Worm (Caenorhabditis elegans): ENCODE results near the gene nhr-249.
A peak's percentile ranks its signal among the peaks of the same experiment; 100 is the strongest.

nhr-249 gene

ce11 chrIV:6959483-6959882, 12.8 kb downstream of the nhr-249 start:
- TF ChIP-seq zip-4 (GFP tag; optimal IDR thresholded peaks at IDR 0.05), result no peak
- TF ChIP-seq nhr-47 (tag; optimal IDR thresholded peaks at IDR 0.05), result no peak
- peak; percentile 78 for TF ChIP-seq lin-14 (GFP tag; optimal IDR thresholded peaks at IDR 0.05)
- no peak for TF ChIP-seq egl-13 (tag; optimal IDR thresholded peaks at IDR 0.05)
- TF ChIP-seq mep-1 (tag; optimal IDR thresholded peaks at IDR 0.05), result no peak
- TF ChIP-seq C16A3.4 (tag; optimal IDR thresholded peaks at IDR 0.05), result no peak
- TF ChIP-seq ets-5 (GFP tag; IDR thresholded peaks at IDR 0.05), result no peak
- no peak for TF ChIP-seq ztf-11 (tag; optimal IDR thresholded peaks at IDR 0.05)
- TF ChIP-seq unc-130 (tag; optimal IDR thresholded peaks at IDR 0.05), result no peak
- TF ChIP-seq ceh-82 (tag; optimal IDR thresholded peaks at IDR 0.05), result peak in 1 of 3 experiments; percentile 16
- TF ChIP-seq lir-3 (tag; optimal IDR thresholded peaks at IDR 0.05; ENCODE audit: poor library complexity), result no peak
- TF ChIP-seq mef-2 (tag; optimal IDR thresholded peaks at IDR 0.05), result no peak
- no peak for TF ChIP-seq tlp-1 (tag; optimal IDR thresholded peaks at IDR 0.05)
- no peak for TF ChIP-seq dpl-1 (GFP tag; optimal IDR thresholded peaks at IDR 0.05)
- TF ChIP-seq sox-4 (tag; optimal IDR thresholded peaks at IDR 0.05), result no peak
- peak; percentile 37 for TF ChIP-seq zag-1 (tag; optimal IDR thresholded peaks at IDR 0.05)
- no peak for TF ChIP-seq unc-30 (tag; optimal IDR thresholded peaks at IDR 0.05)
- TF ChIP-seq pag-3 (tag; optimal IDR thresholded peaks at IDR 0.05; ENCODE audit: borderline replicate concordance, insufficient read depth), result no peak
- no peak for TF ChIP-seq efl-1 (optimal IDR thresholded peaks at IDR 0.05)
- no peak for TF ChIP-seq efl-1 (GFP tag; optimal IDR thresholded peaks at IDR 0.05 in 1 of 2)
- no peak for TF ChIP-seq aha-1 (tag; optimal IDR thresholded peaks at IDR 0.05)
- TF ChIP-seq hpl-2 (GFP tag; optimal IDR thresholded peaks at IDR 0.05), result no peak
- TF ChIP-seq nhr-77 (tag; optimal IDR thresholded peaks at IDR 0.05), result no peak
- TF ChIP-seq unc-98 (GFP tag; IDR thresholded peaks at IDR 0.05), result no peak
- no peak for TF ChIP-seq sptf-1 (tag; optimal IDR thresholded peaks at IDR 0.05)
- TF ChIP-seq fkh-10 (GFP tag; optimal IDR thresholded peaks at IDR 0.05), result peak; percentile 29
- TF ChIP-seq ces-1 (GFP tag; optimal IDR thresholded peaks at IDR 0.05), result peak; percentile 4
- no peak for TF ChIP-seq nhr-19 (GFP tag; conservative IDR thresholded peaks at IDR 0.05)
- no peak for TF ChIP-seq skn-1 (tag; optimal IDR thresholded peaks at IDR 0.05)
- no peak for TF ChIP-seq snu-23 (GFP tag; optimal IDR thresholded peaks at IDR 0.05)
- no peak for TF ChIP-seq C34B4.2 (tag; optimal IDR thresholded peaks at IDR 0.05)
- no peak for TF ChIP-seq unc-62 (GFP tag; optimal IDR thresholded peaks at IDR 0.05)
- peak in 1 of 2 experiments; percentile 17 for TF ChIP-seq lsy-2 (tag; optimal IDR thresholded peaks at IDR 0.05)
- TF ChIP-seq nhr-237 (tag; optimal IDR thresholded peaks at IDR 0.05), result no peak
- no peak for TF ChIP-seq nhr-71 (tag; optimal IDR thresholded peaks at IDR 0.05)
- no peak for TF ChIP-seq ceh-8 (GFP tag; optimal IDR thresholded peaks at IDR 0.05)
- TF ChIP-seq C04F5.9 (tag; optimal IDR thresholded peaks at IDR 0.05), result no peak

- TF ChIP-seq Y116A8C.19 (tag; optimal IDR thresholded peaks at IDR 0.05; ENCODE audit: borderline replicate concordance), result no peak
- TF ChIP-seq mab-9 (GFP tag; IDR thresholded peaks at IDR 0.05), result 0 out of 2 replicates have a peak, but pooled peaks have one; percentile 46
- no peak for TF ChIP-seq snpc-4 (tag; optimal IDR thresholded peaks at IDR 0.05)
- no peak for TF ChIP-seq lin-35 (GFP tag; optimal IDR thresholded peaks at IDR 0.05)
- peak in 1 of 3 experiments; percentile 22 for TF ChIP-seq ceh-82 (tag; optimal IDR thresholded peaks at IDR 0.05)
- no peak for TF ChIP-seq efl-3 (GFP tag; optimal IDR thresholded peaks at IDR 0.05)
- no peak for TF ChIP-seq nhr-237 (tag; optimal IDR thresholded peaks at IDR 0.05)
- peak in 1 of 2 experiments; percentile 18 for TF ChIP-seq lsy-2 (tag; optimal IDR thresholded peaks at IDR 0.05)
- TF ChIP-seq nhr-71 (tag; optimal IDR thresholded peaks at IDR 0.05), result peak; percentile 26
- peak; percentile 1 for TF ChIP-seq fkh-10 (GFP tag; optimal IDR thresholded peaks at IDR 0.05)
- peak; percentile 32 for TF ChIP-seq fkh-8 (tag; optimal IDR thresholded peaks at IDR 0.05)
- TF ChIP-seq swsn-7 (tag; optimal IDR thresholded peaks at IDR 0.05), result peak; percentile 14
- TF ChIP-seq snu-23 (GFP tag; optimal IDR thresholded peaks at IDR 0.05), result peak; percentile 3
- TF ChIP-seq ets-5 (GFP tag; IDR thresholded peaks at IDR 0.05), result no peak
- TF ChIP-seq alr-1 (tag; optimal IDR thresholded peaks at IDR 0.05; ENCODE audit: borderline replicate concordance), result no peak
- TF ChIP-seq pag-3 (tag; optimal IDR thresholded peaks at IDR 0.05; ENCODE audit: borderline replicate concordance, insufficient read depth), result no peak
- TF ChIP-seq lin-14 (GFP tag; optimal IDR thresholded peaks at IDR 0.05), result peak; percentile 80
- TF ChIP-seq nhr-84 (tag; optimal IDR thresholded peaks at IDR 0.05), result no peak
- TF ChIP-seq egl-27 (tag; optimal IDR thresholded peaks at IDR 0.05), result no peak
Measured at ce11 chrIV:6958696-6959095, 13.6 kb downstream of the nhr-249 start.

Data from whole organism, L1 larva.